Worm (Caenorhabditis elegans): Measurements from ENCODE around the gene abu-10.
A peak's percentile ranks its signal among the peaks of the same experiment; 100 is the strongest.

abu-10 gene

DNA sequence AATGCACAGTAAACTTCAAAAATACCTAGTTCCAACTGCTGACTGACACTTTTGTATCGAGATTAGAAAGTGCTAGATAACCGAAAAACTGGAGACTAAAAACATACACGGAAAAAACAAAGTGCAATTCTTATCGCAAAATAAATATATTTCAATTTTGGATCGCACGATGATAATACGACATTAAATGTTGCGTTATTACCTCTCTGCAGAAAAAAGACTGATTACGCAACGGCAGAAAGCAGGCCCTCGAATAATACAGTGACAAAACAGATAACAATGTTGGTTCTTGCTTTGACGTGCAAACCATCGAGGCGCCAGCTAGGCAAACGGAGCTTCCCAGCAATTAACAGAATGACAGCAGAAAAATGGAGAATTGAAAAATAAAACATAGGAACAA is 25.9 kb downstream of the abu-10 start (continued):
- TF ChIP-seq skn-1 (tag; optimal IDR thresholded peaks at IDR 0.05) (no peak), mdl-1 (tag; optimal IDR thresholded peaks at IDR 0.05) (peak in 1 of 2 experiments; percentile 36), aha-1 (tag) (peak; percentile 46), nhr-6 (tag; optimal IDR thresholded peaks at IDR 0.05) (peak; percentile 52), lim-7 (GFP tag; IDR thresholded peaks at IDR 0.05) (no peak)

- TF ChIP-seq madf-5 (GFP tag; IDR thresholded peaks at IDR 0.05) (no peak), aha-1 (tag) (peak; percentile 8), pha-4 (GFP tag; IDR thresholded peaks at IDR 0.05) (peak; percentile 13), pha-4 (tag; optimal IDR thresholded peaks at IDR 0.05) (no peak), lin-29 (GFP tag; IDR thresholded peaks at IDR 0.05) (peak; percentile 47; the same call in 1 of the 2 replicates), Y5F2A.4 (GFP tag; optimal IDR thresholded peaks at IDR 0.05) (no peak), nhr-11 (tag; optimal IDR thresholded peaks at IDR 0.05) (no peak), set-16 (GFP tag; IDR thresholded peaks at IDR 0.05) (peak; percentile 74), T20F7.1 (GFP tag; optimal IDR thresholded peaks at IDR 0.05) (no peak), ama-1 (optimal IDR thresholded peaks at IDR 0.05) (no peak), hmg-1.1 (GFP tag; IDR thresholded peaks at IDR 0.05) (no peak), madf-9 (GFP tag; conservative IDR thresholded peaks at IDR 0.05) (peak; percentile 71; the same call in 1 of the 2 replicates), mxl-2 (GFP tag; conservative IDR thresholded peaks at IDR 0.05) (0 out of 2 replicates have a peak, but pooled peaks have one; percentile 21), nhr-237 (tag; optimal IDR thresholded peaks at IDR 0.05) (no peak), egl-43 (GFP tag; IDR thresholded peaks at IDR 0.05) (0 out of 2 replicates have a peak, but pooled peaks have one; percentile 40), nhr-48 (tag; optimal IDR thresholded peaks at IDR 0.05) (peak; percentile 2), mxl-3 (GFP tag; optimal IDR thresholded peaks at IDR 0.05) (peak; percentile 83), ztf-11 (tag; optimal IDR thresholded peaks at IDR 0.05) (no peak), tag-97 (GFP tag; IDR thresholded peaks at IDR 0.05) (no peak), nhr-111 (GFP tag; optimal IDR thresholded peaks at IDR 0.05) (no peak)
These were observed 26.5 kb downstream of the abu-10 start for ce11 chrX:3824443-3824842.

ce11 chrX:3824907-3825689 is 27.1 kb downstream of the abu-10 start:
- TF ChIP-seq duxl-1 (tag; optimal IDR thresholded peaks at IDR 0.05; ENCODE audit: poor library complexity) (no peak), pqm-1 (tag; optimal IDR thresholded peaks at IDR 0.05) (peak; percentile 63), saeg-2 (GFP tag; IDR thresholded peaks at IDR 0.05) (no peak), nhr-28 (tag; optimal IDR thresholded peaks at IDR 0.05) (peak; percentile 32), nhr-237 (tag; optimal IDR thresholded peaks at IDR 0.05) (no peak), lin-1 (GFP tag; IDR thresholded peaks at IDR 0.05) (no peak), spr-1 (tag; optimal IDR thresholded peaks at IDR 0.05) (no peak), madf-9 (GFP tag; conservative IDR thresholded peaks at IDR 0.05) (no peak), zfp-2 (tag; optimal IDR thresholded peaks at IDR 0.05) (no peak), lin-38 (GFP tag; IDR thresholded peaks at IDR 0.05) (no peak), dmd-6 (GFP tag; IDR thresholded peaks at IDR 0.05) (peak; percentile 73), ces-1 (GFP tag; optimal IDR thresholded peaks at IDR 0.05) (no peak), madf-5 (GFP tag; IDR thresholded peaks at IDR 0.05) (no peak), Y105C5A.15 (GFP tag; IDR thresholded peaks at IDR 0.05) (no peak), arid-1 (GFP tag; conservative IDR thresholded peaks at IDR 0.05) (no peak), dve-1 (tag; optimal IDR thresholded peaks at IDR 0.05; ENCODE audit: insufficient read depth) (peak; percentile 50), T20F7.1 (GFP tag; optimal IDR thresholded peaks at IDR 0.05) (peak; percentile 30), Y5F2A.4 (GFP tag; optimal IDR thresholded peaks at IDR 0.05) (no peak), daf-16 (GFP tag; optimal IDR thresholded peaks at IDR 0.05) (no peak), daf-16 (tag; optimal IDR thresholded peaks at IDR 0.05) (peak; percentile 49), unc-62 (GFP tag; optimal IDR thresholded peaks at IDR 0.05 in 1 of 2) (peak in 1 of 2 experiments; percentile 95), unc-62 (tag; optimal IDR thresholded peaks at IDR 0.05) (no peak), pha-4 (GFP tag; IDR thresholded peaks at IDR 0.05) (0 out of 2 replicates have a peak, but pooled peaks have one; percentile 9), pha-4 (tag; optimal IDR thresholded peaks at IDR 0.05) (no peak), nhr-77 (tag; optimal IDR thresholded peaks at IDR 0.05) (peak; percentile 60), ctbp-1 (GFP tag; IDR thresholded peaks at IDR 0.05) (no peak), lsy-2 (tag; optimal IDR thresholded peaks at IDR 0.05) (peak in 1 of 2 experiments; percentile 2), R02D3.7 (tag; optimal IDR thresholded peaks at IDR 0.05) (no peak), ceh-82 (tag; optimal IDR thresholded peaks at IDR 0.05) (no peak), spr-3 (GFP tag; optimal IDR thresholded peaks at IDR 0.05) (no peak), daf-12 (tag; optimal IDR thresholded peaks at IDR 0.05) (no peak)
